Comparison of ENCODE assay signal across 3 fruit fly cellular contexts in genomic region chrX:15651559-15651958, dm6.
TF ChIP-seq lines count a peak whose summit lies in the region.

No protein-coding gene starts in this region.

- no peak for TF ChIP-seq CTCF in whole organism, embryonic (GFP tag; optimal IDR thresholded peaks at IDR 0.05; lab: Kevin White, UChicago)

TF ChIP-seq in whole organism, embryonic, 481 proteins besides CTCF, POLR2A, EP300 and RAD21:
- TF ChIP-seq CG10959 (GFP tag; IDR thresholded peaks at IDR 0.05; lab: Robert Waterston, UW) (no peak), CG34224 (GFP tag; IDR thresholded peaks at IDR 0.05; lab: Robert Waterston, UW; ENCODE audit: partially characterized antibody) (no peak), bowl (GFP tag; IDR thresholded peaks at IDR 0.05; lab: Robert Waterston, UW) (no peak), CG6654 (GFP tag; optimal IDR thresholded peaks at IDR 0.05; lab: Kevin White, UChicago) (no peak), pho (GFP tag; optimal IDR thresholded peaks at IDR 0.05; lab: Kevin White, UChicago) (no peak), odd (GFP tag; optimal IDR thresholded peaks at IDR 0.05; lab: Kevin White, UChicago) (no peak), gro (GFP tag; optimal IDR thresholded peaks at IDR 0.05; lab: Kevin White, UChicago) (no peak), CG14965 (GFP tag; optimal IDR thresholded peaks at IDR 0.05; lab: Kevin White, UChicago; ENCODE audit: borderline replicate concordance) (no peak), CG10321 (GFP tag; IDR thresholded peaks at IDR 0.05; lab: Robert Waterston, UW) (no peak), Abd-B (GFP tag; optimal IDR thresholded peaks at IDR 0.05; lab: Kevin White, UChicago) (peak; percentile 13), CG15269 (tag; optimal IDR thresholded peaks at IDR 0.05; lab: Kevin White, UChicago) (peak; percentile 12), abd-A (tag; optimal IDR thresholded peaks at IDR 0.05; lab: Kevin White, UChicago) (peak; percentile 18), PHDP (tag; optimal IDR thresholded peaks at IDR 0.05; lab: Kevin White, UChicago) (no peak), CG5180 (GFP tag; optimal IDR thresholded peaks at IDR 0.05; lab: Kevin White, UChicago) (no peak), wek (GFP tag; optimal IDR thresholded peaks at IDR 0.05; lab: Kevin White, UChicago) (no peak), Max (GFP tag; optimal IDR thresholded peaks at IDR 0.05; lab: Kevin White, UChicago) (no peak), CG9727 (GFP tag; optimal IDR thresholded peaks at IDR 0.05; lab: Kevin White, UChicago) (no peak), tll (GFP tag; optimal IDR thresholded peaks at IDR 0.05; lab: Kevin White, UChicago) (no peak), fd64A (GFP tag; optimal IDR thresholded peaks at IDR 0.05; lab: Kevin White, UChicago) (no peak)

TF ChIP-seq in whole organism, prepupa, 60 proteins besides CTCF, POLR2A, EP300 and RAD21:
- TF ChIP-seq CG6276 (GFP tag; optimal IDR thresholded peaks at IDR 0.05; lab: Kevin White, UChicago) = peak; percentile 60
- peak in 1 of 2 experiments; percentile 53 for TF ChIP-seq ss (GFP tag; optimal IDR thresholded peaks at IDR 0.05; lab: Kevin White, UChicago)
- TF ChIP-seq dsx (GFP tag; optimal IDR thresholded peaks at IDR 0.05; lab: Kevin White, UChicago; ENCODE audit: poor library complexity, severe bottlenecking) = no peak
TF ChIP-seq in whole organism, prepupa: peak in this region for 2.

TF ChIP-seq in whole organism, pupa, 21 proteins besides CTCF, POLR2A, EP300 and RAD21:
- TF ChIP-seq CG4496 (GFP tag; IDR thresholded peaks at IDR 0.05; lab: Robert Waterston, UW) (0 out of 3 replicates have a peak, but pooled peaks have one; percentile 15), gl (tag; optimal IDR thresholded peaks at IDR 0.05; lab: Kevin White, UChicago) (no peak)
TF ChIP-seq in whole organism, pupa: peak in this region for 1.
